Worm (Caenorhabditis elegans) whole organism, late embryonic: Measurements from ENCODE around the gene C18H7.7.

Experiments
- fkh-10 ChIP-seq: fragments of 150-350 bp; optimal IDR thresholded peaks from 2 replicates; lab custom pipeline; 2014; ENCODE audit warnings: missing biosample characterization, missing genetic modification reagents, missing genetic modification characterization
- nhr-11 ChIP-seq: fragments of 150-350 bp; optimal IDR thresholded peaks from 2 replicates; lab custom pipeline; 2014; ENCODE audit warnings: missing biosample characterization, missing genetic modification characterization
- pag-3 ChIP-seq: sonication (generic microtip); optimal IDR thresholded peaks from 2 replicates; lab custom pipeline; 2016; ENCODE audit warnings: missing compliant biosample characterization, missing genetic modification characterization, borderline replicate concordance
- sox-2 ChIP-seq: fragments of 200-800 bp; sonication (Bioruptor generic); IDR thresholded peaks from 2 replicates; pipeline ENCODE4 v1.3.6; 2022; ENCODE audit warnings: missing genetic modification reagents, missing genetic modification characterization, missing compliant biosample characterization

- TF ChIP-seq nhr-11 (tag; lab: Kevin White, UChicago) (no peak), sox-2 (GFP tag; lab: Robert Waterston, UW) (no peak), pag-3 (tag; lab: Kevin White, UChicago) (no peak), fkh-10 (GFP tag; lab: Kevin White, UChicago) (no peak)
Observed at ce11 chrIV:596292-596952, at the start of gene C18H7.7, which contains the start of gene C18H7.11.
